Fruit fly (Drosophila melanogaster): Measurements from ENCODE around the gene hzg.

The hzg gene

DNA sequence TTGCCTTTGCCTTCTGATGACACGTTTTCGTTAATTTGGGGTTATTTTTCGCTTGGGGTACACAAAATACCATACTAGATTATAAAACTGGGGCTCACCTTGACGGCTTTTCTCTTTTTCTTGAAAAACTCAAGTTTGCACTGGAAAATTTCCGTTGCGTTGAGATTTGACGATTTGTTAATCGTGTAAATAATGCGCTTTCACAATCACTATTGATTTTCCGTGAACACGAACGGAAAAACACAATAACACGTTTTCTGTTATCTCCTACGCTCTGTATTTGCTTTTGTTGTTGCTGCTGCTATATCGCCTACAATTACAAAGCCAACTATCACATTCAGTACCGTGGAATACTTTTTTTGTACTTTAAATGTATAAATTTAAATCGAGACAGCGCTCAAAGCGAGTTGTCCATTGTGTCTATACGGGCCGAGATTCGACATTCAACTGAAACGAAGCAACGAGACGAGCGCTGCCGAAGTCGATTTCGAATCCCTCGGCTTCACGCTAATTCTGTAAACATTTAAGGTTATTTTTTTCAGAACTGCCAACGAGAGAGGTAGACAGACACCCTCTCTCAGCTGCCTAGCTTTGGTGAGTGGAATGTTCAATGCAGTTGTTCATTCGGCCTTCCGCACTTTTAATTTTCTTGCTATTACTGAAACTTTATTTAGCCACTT lies 42.0 kb upstream of the hzg start (continued):
- no peak for TF ChIP-seq Sry-β (GFP tag; optimal IDR thresholded peaks at IDR 0.05)
- no peak for TF ChIP-seq her (GFP tag; optimal IDR thresholded peaks at IDR 0.05)
- TF ChIP-seq pb (GFP tag; optimal IDR thresholded peaks at IDR 0.05) = no peak
- TF ChIP-seq stwl (tag; optimal IDR thresholded peaks at IDR 0.05) = no peak
- TF ChIP-seq bbx (GFP tag; IDR thresholded peaks at IDR 0.05; ENCODE audit: partially characterized antibody) = peak; percentile 58; the same call in 1 of the 2 replicates
- TF ChIP-seq grau (tag; optimal IDR thresholded peaks at IDR 0.05) = peak; percentile 16
- no peak for TF ChIP-seq pita (GFP tag; optimal IDR thresholded peaks at IDR 0.05)
- TF ChIP-seq MTF-1 (GFP tag; optimal IDR thresholded peaks at IDR 0.05; ENCODE audit: borderline replicate concordance) = peak; percentile 55
- no peak for TF ChIP-seq Nf-YB (GFP tag; optimal IDR thresholded peaks at IDR 0.05)
- no peak for TF ChIP-seq Dip2 (GFP tag; IDR thresholded peaks at IDR 0.05)
- TF ChIP-seq Gug (GFP tag; IDR thresholded peaks at IDR 0.05) = no peak
- no peak; the same call in 1 of the 2 replicates for TF ChIP-seq inv (GFP tag; IDR thresholded peaks at IDR 0.05; ENCODE audit: partially characterized antibody)
- no peak for TF ChIP-seq Mad (GFP tag; optimal IDR thresholded peaks at IDR 0.05)
- TF ChIP-seq CG8765 (GFP tag; IDR thresholded peaks at IDR 0.05) = no peak
- peak; percentile 15 for TF ChIP-seq cwo (GFP tag; optimal IDR thresholded peaks at IDR 0.05)
- TF ChIP-seq D (optimal IDR thresholded peaks at IDR 0.05) = no peak
- no peak for TF ChIP-seq D (GFP tag; optimal IDR thresholded peaks at IDR 0.05)
- TF ChIP-seq pnt (GFP tag; optimal IDR thresholded peaks at IDR 0.05) = no peak
- TF ChIP-seq CG6854 (GFP tag; optimal IDR thresholded peaks at IDR 0.05) = peak; percentile 43

- TF ChIP-seq CG17912 (GFP tag; optimal IDR thresholded peaks at IDR 0.05) = peak; percentile 81
- TF ChIP-seq CG4328 (GFP tag; optimal IDR thresholded peaks at IDR 0.05) = peak; percentile 75
- peak; percentile 85 for TF ChIP-seq mirr (GFP tag; optimal IDR thresholded peaks at IDR 0.05)
- TF ChIP-seq gce (GFP tag; IDR thresholded peaks at IDR 0.05) = peak; percentile 93
- TF ChIP-seq CG7839 (tag; optimal IDR thresholded peaks at IDR 0.05) = peak; percentile 94
- peak; percentile 46 for TF ChIP-seq Sry-β (GFP tag; optimal IDR thresholded peaks at IDR 0.05)
- TF ChIP-seq Hsf (GFP tag; optimal IDR thresholded peaks at IDR 0.05) = peak; percentile 92
- peak; percentile 95 for TF ChIP-seq CG18262 (tag; optimal IDR thresholded peaks at IDR 0.05)
- peak; percentile 84; the same call in 2 of the 3 replicates for TF ChIP-seq C15 (GFP tag; IDR thresholded peaks at IDR 0.05)
- TF ChIP-seq NC2α (GFP tag; optimal IDR thresholded peaks at IDR 0.05) = peak; percentile 70
- TF ChIP-seq CG34422 (GFP tag; IDR thresholded peaks at IDR 0.05) = peak; percentile 92
- peak; percentile 64 for TF ChIP-seq sima (GFP tag; optimal IDR thresholded peaks at IDR 0.05)
- peak; percentile 97 for TF ChIP-seq CG17829 (tag; optimal IDR thresholded peaks at IDR 0.05)
- TF ChIP-seq CG11247 (GFP tag; IDR thresholded peaks at IDR 0.05) = peak; percentile 87
- TF ChIP-seq sob (GFP tag; IDR thresholded peaks at IDR 0.05) = peak; percentile 93
- peak; percentile 95 for TF ChIP-seq CoRest (tag; optimal IDR thresholded peaks at IDR 0.05)
- peak; percentile 94 for TF ChIP-seq dmrt99B (tag; optimal IDR thresholded peaks at IDR 0.05)
- TF ChIP-seq NfI (GFP tag; optimal IDR thresholded peaks at IDR 0.05) = peak; percentile 91
- TF ChIP-seq Dip2 (GFP tag; IDR thresholded peaks at IDR 0.05) = no peak
- TF ChIP-seq bigmax (GFP tag; optimal IDR thresholded peaks at IDR 0.05) = no peak
- TF ChIP-seq ci (GFP tag; IDR thresholded peaks at IDR 0.05) = peak; percentile 97
- peak; percentile 96 for TF ChIP-seq Fer3 (tag; optimal IDR thresholded peaks at IDR 0.05)
- 0 out of 2 replicates have a peak, but pooled peaks have one; percentile 25 for TF ChIP-seq bbx (GFP tag; IDR thresholded peaks at IDR 0.05; ENCODE audit: partially characterized antibody)
- peak; percentile 91 for TF ChIP-seq CHES-1-like (GFP tag; optimal IDR thresholded peaks at IDR 0.05)
- no peak for TF ChIP-seq MESR4 (GFP tag; optimal IDR thresholded peaks at IDR 0.05)
- TF ChIP-seq sd (tag; optimal IDR thresholded peaks at IDR 0.05) = peak; percentile 92
- TF ChIP-seq CG16779 (GFP tag; IDR thresholded peaks at IDR 0.05) = peak; percentile 75; the same call in 1 of the 2 replicates
- TF ChIP-seq CG11560 (tag; IDR thresholded peaks at IDR 0.05) = peak; percentile 72; the same call in 2 of the 3 replicates
- peak; percentile 94 for TF ChIP-seq CG12299 (tag; optimal IDR thresholded peaks at IDR 0.05)
- peak; percentile 83 for TF ChIP-seq ase (GFP tag; IDR thresholded peaks at IDR 0.05)
- TF ChIP-seq CG15073 (GFP tag; optimal IDR thresholded peaks at IDR 0.05) = no peak
- peak; percentile 93 for TF ChIP-seq crol (GFP tag; IDR thresholded peaks at IDR 0.05)
- peak; percentile 94 for TF ChIP-seq stc (GFP tag; IDR thresholded peaks at IDR 0.05)
These were observed 41.3 kb upstream of the hzg start for dm6 chr3L:16045831-16046336.
